Fruit fly (Drosophila melanogaster): ENCODE measurements around the gene CG12395.

The CG12395 gene

DNA sequence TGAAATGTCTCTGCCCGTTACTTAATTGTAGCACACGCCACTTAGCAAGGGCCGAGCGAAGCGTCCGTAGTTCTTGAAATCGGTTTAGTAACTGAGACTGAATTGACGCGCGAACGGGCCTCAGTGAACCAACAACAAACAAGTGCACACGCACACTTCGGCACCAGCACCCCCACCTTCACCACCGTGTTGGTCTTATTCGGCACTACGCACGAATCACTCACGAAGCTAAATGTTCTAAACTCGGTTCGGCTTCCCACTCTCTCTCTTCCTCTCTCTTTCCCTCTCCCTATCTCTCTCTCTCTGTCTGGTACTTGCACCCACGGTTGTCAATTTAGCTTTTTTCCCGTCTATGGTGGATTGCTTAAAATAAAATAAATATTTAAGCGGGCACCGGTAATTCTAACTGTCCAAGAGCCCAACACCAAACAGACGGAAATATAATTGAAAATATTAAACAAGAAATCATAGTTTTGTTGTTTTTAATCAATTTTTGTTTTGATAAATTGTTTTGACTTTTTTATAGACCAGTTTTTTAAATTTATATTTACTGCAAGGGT, 28.8 kb upstream of the CG12395 start, which contains the start of gene Tob:
Tob (minus strand) TSS at position 65 of the 560 bp plus-strand sequence.
- TF ChIP-seq ttk (optimal IDR thresholded peaks at IDR 0.05) (no peak), insv (optimal IDR thresholded peaks at IDR 0.05) (no peak), h (optimal IDR thresholded peaks at IDR 0.05) (no peak), psq (optimal IDR thresholded peaks at IDR 0.05) (no peak), Sin3A (optimal IDR thresholded peaks at IDR 0.05) (no peak), Myc (optimal IDR thresholded peaks at IDR 0.05) (no peak)

dm6 chrX:16090179-16091144, 27.8 kb upstream of the CG12395 start:
- TF ChIP-seq psq (optimal IDR thresholded peaks at IDR 0.05), result no peak
- no peak for TF ChIP-seq Myc (optimal IDR thresholded peaks at IDR 0.05)
- TF ChIP-seq insv (optimal IDR thresholded peaks at IDR 0.05), result no peak
- TF ChIP-seq ttk (optimal IDR thresholded peaks at IDR 0.05), result no peak
- TF ChIP-seq Sin3A (optimal IDR thresholded peaks at IDR 0.05), result no peak

- TF ChIP-seq Myc (optimal IDR thresholded peaks at IDR 0.05), result no peak
- no peak for TF ChIP-seq Sin3A (optimal IDR thresholded peaks at IDR 0.05)
- TF ChIP-seq psq (optimal IDR thresholded peaks at IDR 0.05), result no peak
- TF ChIP-seq ttk (optimal IDR thresholded peaks at IDR 0.05), result no peak
- TF ChIP-seq h (optimal IDR thresholded peaks at IDR 0.05), result no peak
- no peak for TF ChIP-seq insv (optimal IDR thresholded peaks at IDR 0.05)
Measured at dm6 chrX:16089012-16089963, 26.6 kb upstream of the CG12395 start.

dm6 chrX:16088279-16088678, 25.6 kb upstream of the CG12395 start:
- TF ChIP-seq Sin3A (optimal IDR thresholded peaks at IDR 0.05) (no peak), ttk (optimal IDR thresholded peaks at IDR 0.05) (no peak), insv (optimal IDR thresholded peaks at IDR 0.05) (no peak), Myc (optimal IDR thresholded peaks at IDR 0.05) (no peak), psq (optimal IDR thresholded peaks at IDR 0.05) (no peak), h (optimal IDR thresholded peaks at IDR 0.05) (no peak)

- no peak for TF ChIP-seq psq (optimal IDR thresholded peaks at IDR 0.05)
- TF ChIP-seq insv (optimal IDR thresholded peaks at IDR 0.05), result no peak
- no peak for TF ChIP-seq Sin3A (optimal IDR thresholded peaks at IDR 0.05)
- TF ChIP-seq ttk (optimal IDR thresholded peaks at IDR 0.05), result no peak
Measured at dm6 chrX:16087496-16087895, 24.8 kb upstream of the CG12395 start.

dm6 chrX:16085865-16086592, 23.3 kb upstream of the CG12395 start:
- TF ChIP-seq ttk (optimal IDR thresholded peaks at IDR 0.05), result no peak
- no peak for TF ChIP-seq Myc (optimal IDR thresholded peaks at IDR 0.05)
- no peak for TF ChIP-seq h (optimal IDR thresholded peaks at IDR 0.05)
- TF ChIP-seq Sin3A (optimal IDR thresholded peaks at IDR 0.05), result no peak
- no peak for TF ChIP-seq psq (optimal IDR thresholded peaks at IDR 0.05)
- TF ChIP-seq insv (optimal IDR thresholded peaks at IDR 0.05), result no peak

- TF ChIP-seq Sin3A (optimal IDR thresholded peaks at IDR 0.05), result no peak
- no peak for TF ChIP-seq insv (optimal IDR thresholded peaks at IDR 0.05)
- TF ChIP-seq ttk (optimal IDR thresholded peaks at IDR 0.05), result no peak
Measured at dm6 chrX:16082932-16083331, 20.2 kb upstream of the CG12395 start, which contains the start of gene CG8958. Gene CG8958, plus strand, starts transcription at chrX:16083232.

dm6 chrX:16073375-16073982, 10.8 kb upstream of the CG12395 start, which contains the start of gene Nipsnap:
Gene Nipsnap, minus strand, starts transcription at chrX:16073568.
- no peak for TF ChIP-seq Sin3A (optimal IDR thresholded peaks at IDR 0.05)
- TF ChIP-seq h (optimal IDR thresholded peaks at IDR 0.05), result no peak
- TF ChIP-seq Myc (optimal IDR thresholded peaks at IDR 0.05), result no peak
- TF ChIP-seq insv (optimal IDR thresholded peaks at IDR 0.05), result no peak
- TF ChIP-seq psq (optimal IDR thresholded peaks at IDR 0.05), result no peak
- no peak for TF ChIP-seq ttk (optimal IDR thresholded peaks at IDR 0.05)

DNA sequence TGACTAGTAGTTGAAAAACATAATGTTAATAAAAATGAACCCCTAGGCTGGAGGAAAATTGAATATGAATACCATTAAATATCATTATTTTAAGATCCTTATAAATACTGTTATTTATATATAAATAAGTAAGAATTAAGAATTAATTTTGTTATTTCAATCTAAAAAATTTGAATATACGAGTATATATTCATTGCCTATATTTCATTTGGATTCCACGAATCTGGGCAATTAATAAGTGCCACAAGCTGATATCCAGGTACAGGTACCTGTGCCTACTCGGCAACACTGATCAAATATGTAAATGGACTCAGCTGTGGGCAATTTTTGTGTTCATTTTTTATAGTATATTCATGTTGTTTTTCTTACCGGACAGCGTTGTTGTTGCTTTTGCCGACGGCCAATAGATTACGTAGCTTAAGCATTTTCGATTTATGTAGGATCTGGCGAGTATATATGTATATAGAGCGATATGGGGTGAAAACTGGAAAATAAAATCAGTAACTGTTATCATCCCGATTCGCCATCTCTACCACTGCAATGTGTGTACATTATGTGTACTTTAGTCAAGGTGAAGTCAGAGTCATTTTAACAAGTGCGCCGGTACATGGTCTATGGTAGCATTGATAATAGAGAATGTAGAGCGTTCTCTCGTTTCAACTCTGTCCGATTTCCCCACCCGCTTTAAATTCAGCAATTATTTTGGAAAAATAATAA, 10.1 kb upstream of the CG12395 start:
- TF ChIP-seq h (optimal IDR thresholded peaks at IDR 0.05) (no peak), psq (optimal IDR thresholded peaks at IDR 0.05) (no peak), insv (optimal IDR thresholded peaks at IDR 0.05) (no peak), Sin3A (optimal IDR thresholded peaks at IDR 0.05) (no peak), Myc (optimal IDR thresholded peaks at IDR 0.05) (no peak), ttk (optimal IDR thresholded peaks at IDR 0.05) (no peak)

DNA sequence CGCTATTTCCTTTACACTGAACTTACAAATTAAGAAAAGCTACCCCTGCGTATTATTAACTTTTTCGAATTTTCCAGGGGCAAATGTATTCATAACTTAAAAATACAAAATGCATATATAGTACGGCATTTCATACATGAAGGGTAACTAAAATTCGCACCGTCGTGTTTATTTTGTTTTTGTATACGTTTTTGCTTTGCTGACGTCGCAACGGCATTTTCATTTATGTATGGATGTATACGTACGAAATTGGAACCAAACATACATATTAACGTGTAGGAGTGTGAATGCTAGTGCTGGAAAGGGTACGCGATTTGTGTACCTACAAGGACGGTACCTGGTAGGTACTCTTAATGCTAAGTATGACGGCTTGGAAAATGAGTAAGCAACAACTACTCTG, 9.5 kb upstream of the CG12395 start:
- no peak for TF ChIP-seq h (optimal IDR thresholded peaks at IDR 0.05)
- no peak for TF ChIP-seq Sin3A (optimal IDR thresholded peaks at IDR 0.05)
- no peak for TF ChIP-seq insv (optimal IDR thresholded peaks at IDR 0.05)
- TF ChIP-seq Myc (optimal IDR thresholded peaks at IDR 0.05), result no peak
- TF ChIP-seq ttk (optimal IDR thresholded peaks at IDR 0.05), result no peak
- TF ChIP-seq psq (optimal IDR thresholded peaks at IDR 0.05), result no peak

Data from Kc167 (cell line).